Worm (Caenorhabditis elegans): ENCODE measurements around the gene Y46G5A.14.

Gene Y46G5A.14

ce11 chrII:12795188-12795587, 20.7 kb downstream of the Y46G5A.14 start (continued):
- no peak for TF ChIP-seq atf-7 (tag; optimal IDR thresholded peaks at IDR 0.05)
- no peak for TF ChIP-seq akir-1 (GFP tag; optimal IDR thresholded peaks at IDR 0.05)
- no peak for TF ChIP-seq fkh-3 (tag; optimal IDR thresholded peaks at IDR 0.05)
- peak; percentile 28; the same call in 1 of the 2 replicates for TF ChIP-seq Y53G8AR.9 (GFP tag; conservative IDR thresholded peaks at IDR 0.05)
- no peak for TF ChIP-seq attf-5 (GFP tag; optimal IDR thresholded peaks at IDR 0.05)
- TF ChIP-seq B0336.3 (GFP tag; IDR thresholded peaks at IDR 0.05) = peak; percentile 63
- TF ChIP-seq ceh-91 (GFP tag; IDR thresholded peaks at IDR 0.05) = no peak
- TF ChIP-seq F23B12.7 (tag; optimal IDR thresholded peaks at IDR 0.05; ENCODE audit: insufficient read depth) = no peak
- TF ChIP-seq ekl-4 (GFP tag; IDR thresholded peaks at IDR 0.05) = no peak
- TF ChIP-seq lir-1 (GFP tag; conservative IDR thresholded peaks at IDR 0.05) = no peak
- TF ChIP-seq repo-1 (tag; optimal IDR thresholded peaks at IDR 0.05) = peak; percentile 13
- no peak for TF ChIP-seq ccch-3 (GFP tag; optimal IDR thresholded peaks at IDR 0.05)
- peak; percentile 40 for TF ChIP-seq F57C9.4 (tag; optimal IDR thresholded peaks at IDR 0.05)
- TF ChIP-seq Y67H2A.10 (GFP tag; conservative IDR thresholded peaks at IDR 0.05) = no peak
- TF ChIP-seq nhr-179 (tag; optimal IDR thresholded peaks at IDR 0.05) = no peak
- peak; percentile 19 for TF ChIP-seq chd-7 (tag; optimal IDR thresholded peaks at IDR 0.05)
- TF ChIP-seq pbrm-1 (GFP tag; IDR thresholded peaks at IDR 0.05) = no peak
- no peak for TF ChIP-seq dpl-1 (GFP tag; optimal IDR thresholded peaks at IDR 0.05)

DNA sequence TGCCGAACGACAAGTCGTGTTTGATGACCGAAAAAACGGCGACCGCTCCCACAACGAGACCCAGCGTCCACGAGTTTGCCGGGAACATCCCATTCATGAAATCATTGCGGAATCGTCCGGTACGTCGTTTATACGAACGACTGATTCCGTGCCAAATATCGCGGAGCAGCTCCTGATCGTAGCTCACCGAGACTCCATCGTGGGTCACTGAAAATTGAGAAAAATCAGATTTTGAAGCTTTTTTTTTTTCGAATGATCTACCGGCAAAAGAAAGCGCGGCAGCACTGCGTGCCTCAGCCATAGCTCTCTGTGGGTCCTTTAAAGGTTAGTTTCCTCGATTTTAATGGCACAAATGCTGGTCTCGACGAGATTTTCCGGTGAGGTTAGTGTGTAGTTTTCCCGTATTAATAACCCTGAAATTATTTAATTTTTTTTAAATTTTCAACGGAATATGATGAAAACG, 21.6 kb downstream of the Y46G5A.14 start, which contains the start of gene cpt-1:
cpt-1 (minus strand) TSS at position 413 of the 463 bp plus-strand sequence.
- no peak for TF ChIP-seq T07F8.4 (tag; optimal IDR thresholded peaks at IDR 0.05)
- TF ChIP-seq ets-4 (GFP tag; optimal IDR thresholded peaks at IDR 0.05) = no peak
- TF ChIP-seq chd-7 (tag; optimal IDR thresholded peaks at IDR 0.05) = peak; percentile 4
- TF ChIP-seq mcd-1 (GFP tag; IDR thresholded peaks at IDR 0.05) = peak; percentile 28; the same call in 1 of the 2 replicates
- TF ChIP-seq cebp-1 (GFP tag; IDR thresholded peaks at IDR 0.05) = no peak
- peak; percentile 15 for TF ChIP-seq cebp-1 (tag; optimal IDR thresholded peaks at IDR 0.05)
- no peak for TF ChIP-seq ztf-18 (tag; optimal IDR thresholded peaks at IDR 0.05)
- TF ChIP-seq zfh-2 (GFP tag; conservative IDR thresholded peaks at IDR 0.05) = 0 out of 2 replicates have a peak, but pooled peaks have one; percentile 19
- TF ChIP-seq gei-17 (GFP tag; optimal IDR thresholded peaks at IDR 0.05) = peak; percentile 23
- peak; percentile 34 for TF ChIP-seq Y53G8AR.9 (GFP tag; conservative IDR thresholded peaks at IDR 0.05)
- TF ChIP-seq C17E4.6 (GFP tag; IDR thresholded peaks at IDR 0.05) = no peak
- TF ChIP-seq ceh-79 (tag; optimal IDR thresholded peaks at IDR 0.05) = no peak
- no peak for TF ChIP-seq mxl-1 (tag; optimal IDR thresholded peaks at IDR 0.05)

ce11 chrII:12797211-12797794, 22.8 kb downstream of the Y46G5A.14 start:
- TF ChIP-seq akir-1 (GFP tag; optimal IDR thresholded peaks at IDR 0.05) (no peak), ZK185.1 (tag; optimal IDR thresholded peaks at IDR 0.05; ENCODE audit: poor library complexity, severe bottlenecking) (no peak), madf-6 (GFP tag; IDR thresholded peaks at IDR 0.05) (no peak), atf-7 (tag; optimal IDR thresholded peaks at IDR 0.05) (peak; percentile 47), mcd-1 (GFP tag; IDR thresholded peaks at IDR 0.05) (0 out of 2 replicates have a peak, but pooled peaks have one; percentile 5), B0336.3 (GFP tag; IDR thresholded peaks at IDR 0.05) (peak; percentile 55), attf-3 (GFP tag; conservative IDR thresholded peaks at IDR 0.05) (no peak), F52B5.7 (tag; optimal IDR thresholded peaks at IDR 0.05) (no peak), unc-62 (GFP tag; optimal IDR thresholded peaks at IDR 0.05) (peak; percentile 42), ceh-100 (GFP tag; IDR thresholded peaks at IDR 0.05) (no peak), egl-44 (GFP tag; IDR thresholded peaks at IDR 0.05) (peak; percentile 31; the same call in 1 of the 2 replicates), zfh-2 (GFP tag; conservative IDR thresholded peaks at IDR 0.05) (peak; percentile 73; the same call in 1 of the 2 replicates), K12H6.12 (tag; optimal IDR thresholded peaks at IDR 0.05) (no peak), F37B4.10 (GFP tag; IDR thresholded peaks at IDR 0.05) (no peak), ama-1 (optimal IDR thresholded peaks at IDR 0.05) (peak; percentile 26), ama-1 (GFP tag; optimal IDR thresholded peaks at IDR 0.05) (no peak), lin-26 (GFP tag; IDR thresholded peaks at IDR 0.05) (no peak), nhr-179 (tag; optimal IDR thresholded peaks at IDR 0.05) (no peak), B0261.1 (tag; optimal IDR thresholded peaks at IDR 0.05) (no peak), nhr-80 (tag; optimal IDR thresholded peaks at IDR 0.05) (peak; percentile 65), fkh-3 (tag; optimal IDR thresholded peaks at IDR 0.05) (no peak), dox-1 (GFP tag; IDR thresholded peaks at IDR 0.05) (peak; percentile 40; the same call in 1 of the 2 replicates)
